Fruit fly (Drosophila melanogaster) whole organism, adult: ENCODE results near the gene CG18213.

Source experiments
- CG14711 ChIP-seq: fragments of 200-800 bp; sonication (Bioruptor generic); optimal IDR thresholded peaks from 2 replicates; lab custom pipeline; 2018; ENCODE audit warnings: missing biosample characterization, mild to moderate bottlenecking, missing genetic modification characterization, moderate library complexity
- cic ChIP-seq: fragments of 200-800 bp; sonication (Bioruptor generic); optimal IDR thresholded peaks from 2 replicates; lab custom pipeline; 2017; ENCODE audit warnings: missing biosample characterization, mild to moderate bottlenecking, missing genetic modification characterization, moderate library complexity

dm6 chr3R:16996059-16996959, 43.7 kb downstream of the CG18213 start, which contains the start of the genes EMC2A and CG3534:
- TF ChIP-seq CG14711 (tag; lab: Kevin White, UChicago) (no peak), cic (no peak)
